Worm (Caenorhabditis elegans): Measurements from ENCODE around the gene Y24F12A.1.

ce11 chrIV:11569795-11570194, 35.3 kb upstream of the Y24F12A.1 start:
- TF ChIP-seq rnt-1 (tag; optimal IDR thresholded peaks at IDR 0.05) (no peak), mdl-1 (tag; optimal IDR thresholded peaks at IDR 0.05) (no peak), nhr-77 (tag; optimal IDR thresholded peaks at IDR 0.05) (no peak), egl-27 (tag; optimal IDR thresholded peaks at IDR 0.05) (no peak), mep-1 (tag; optimal IDR thresholded peaks at IDR 0.05) (no peak), skn-1 (tag; optimal IDR thresholded peaks at IDR 0.05) (no peak), zip-4 (GFP tag; optimal IDR thresholded peaks at IDR 0.05) (no peak)
